Worm (Caenorhabditis elegans) whole organism, L3 larva: Measurements from ENCODE around the gene srx-102.

Source experiments
- R02D3.7 ChIP-seq: fragments of 150-350 bp; optimal IDR thresholded peaks from 2 replicates; lab custom pipeline; 2014; ENCODE audit warnings: missing biosample characterization, missing genetic modification characterization
- ZK546.5 ChIP-seq: sonication (generic microtip); optimal IDR thresholded peaks from 2 replicates; lab custom pipeline; 2017; ENCODE audit warnings: missing biosample characterization, missing genetic modification characterization
- aly-2 ChIP-seq: fragments of 150-350 bp; optimal IDR thresholded peaks from 2 replicates; lab custom pipeline; 2014; ENCODE audit warnings: missing biosample characterization, missing genetic modification characterization
- ama-1 ChIP-seq: fragments of 150-350 bp; optimal IDR thresholded peaks from 2 replicates; lab custom pipeline; 2018
- ceh-16 ChIP-seq: sonication (generic microtip); optimal IDR thresholded peaks from 2 replicates; lab custom pipeline; 2017; ENCODE audit warnings: missing biosample characterization, missing genetic modification characterization
- ceh-28 ChIP-seq: fragments of 150-350 bp; optimal IDR thresholded peaks from 2 replicates; lab custom pipeline; 2014; ENCODE audit warnings: missing biosample characterization, missing genetic modification reagents, missing genetic modification characterization
- ceh-82 ChIP-seq: fragments of 150-350 bp; optimal IDR thresholded peaks from 2 replicates; lab custom pipeline; 2014; ENCODE audit warnings: missing biosample characterization, missing genetic modification characterization
- egl-27 ChIP-seq: sonication (generic microtip); optimal IDR thresholded peaks from 4 replicates; lab custom pipeline; 2017; ENCODE audit warnings: missing biosample characterization, missing genetic modification reagents, missing genetic modification characterization
- egl-5 ChIP-seq: fragments of 150-350 bp; optimal IDR thresholded peaks from 2 replicates; lab custom pipeline; 2017; ENCODE audit warnings: missing biosample characterization, missing genetic modification reagents, missing genetic modification characterization, inconsistent platforms
- elt-2 ChIP-seq: sonication (generic microtip); optimal IDR thresholded peaks from 2 replicates; lab custom pipeline; 2016; ENCODE audit warnings: missing genetic modification reagents, mild to moderate bottlenecking, missing genetic modification characterization, missing compliant biosample characterization
- elt-3 ChIP-seq, 3 experiments: fragments of 150-350 bp in 1 of 3; sonication (generic microtip) in 2 of 3; optimal IDR thresholded peaks; 2 replicates in 2 of 3; 4 replicates in 1 of 3; lab custom pipeline; 2014 to 2017; ENCODE audit warnings: missing biosample characterization in 3 of 3, missing genetic modification characterization in 3 of 3
- eor-1 ChIP-seq, 2 experiments: fragments of 150-350 bp; optimal IDR thresholded peaks; 2 replicates each; lab custom pipeline; 2014 to 2018; ENCODE audit warnings: missing biosample characterization in 2 of 2, missing genetic modification characterization in 2 of 2
- fkh-2 ChIP-seq: fragments of 150-350 bp; optimal IDR thresholded peaks from 2 replicates; lab custom pipeline; 2014; ENCODE audit warnings: missing biosample characterization, missing genetic modification reagents, missing genetic modification characterization
- fos-1 ChIP-seq: fragments of 150-350 bp; optimal IDR thresholded peaks from 2 replicates; lab custom pipeline; 2014; ENCODE audit warnings: missing biosample characterization, missing genetic modification characterization
- hmg-11 ChIP-seq: sonication (generic microtip); optimal IDR thresholded peaks from 2 replicates; lab custom pipeline; 2016; ENCODE audit warnings: missing genetic modification characterization, missing compliant biosample characterization
- jun-1 ChIP-seq: fragments of 150-350 bp; optimal IDR thresholded peaks from 2 replicates; lab custom pipeline; 2014; ENCODE audit warnings: missing biosample characterization, missing genetic modification reagents, missing genetic modification characterization
- lin-39 ChIP-seq: fragments of 150-350 bp; optimal IDR thresholded peaks from 2 replicates; lab custom pipeline; 2018; ENCODE audit warnings: missing biosample characterization, missing genetic modification reagents, missing genetic modification characterization
- lsy-12 ChIP-seq: sonication (generic microtip); optimal IDR thresholded peaks from 2 replicates; lab custom pipeline; 2016; ENCODE audit warnings: mild to moderate bottlenecking, missing genetic modification characterization, missing compliant biosample characterization
- mdl-1 ChIP-seq: fragments of 150-350 bp; optimal IDR thresholded peaks from 2 replicates; lab custom pipeline; 2014; ENCODE audit warnings: missing biosample characterization, missing genetic modification characterization
- nfya-1 ChIP-seq: sonication (generic microtip); optimal IDR thresholded peaks from 2 replicates; lab custom pipeline; 2017; ENCODE audit warnings: missing genetic modification characterization, mild to moderate bottlenecking, missing compliant biosample characterization, antibody characterized with exemption, moderate library complexity; ENCODE audit not compliant: insufficient read depth
- nhr-11 ChIP-seq: fragments of 150-350 bp; optimal IDR thresholded peaks from 2 replicates; lab custom pipeline; 2014; ENCODE audit warnings: missing biosample characterization, missing genetic modification characterization
- nhr-12 ChIP-seq: fragments of 150-350 bp; optimal IDR thresholded peaks from 2 replicates; lab custom pipeline; 2014; ENCODE audit warnings: missing biosample characterization, missing genetic modification characterization
- nhr-23 ChIP-seq: fragments of 150-350 bp; optimal IDR thresholded peaks from 2 replicates; lab custom pipeline; 2014; ENCODE audit warnings: missing biosample characterization, missing genetic modification reagents, missing genetic modification characterization
- nhr-237 ChIP-seq: fragments of 150-350 bp; optimal IDR thresholded peaks from 2 replicates; lab custom pipeline; 2014; ENCODE audit warnings: missing biosample characterization, missing genetic modification characterization
- nhr-25 ChIP-seq: sonication (generic microtip); optimal IDR thresholded peaks from 2 replicates; lab custom pipeline; 2017; ENCODE audit warnings: missing biosample characterization, missing genetic modification characterization
- nhr-43 ChIP-seq: sonication (generic microtip); optimal IDR thresholded peaks from 2 replicates; lab custom pipeline; 2016; ENCODE audit warnings: mild to moderate bottlenecking, missing genetic modification characterization, missing compliant biosample characterization; ENCODE audit not compliant: poor library complexity, severe bottlenecking
- nhr-67 ChIP-seq: fragments of 150-350 bp; optimal IDR thresholded peaks from 2 replicates; lab custom pipeline; 2014; ENCODE audit warnings: missing biosample characterization, missing genetic modification characterization
- nhr-76 ChIP-seq: fragments of 150-350 bp; sonication (generic microtip); optimal IDR thresholded peaks from 5 replicates; lab custom pipeline; 2014; ENCODE audit warnings: missing biosample characterization, missing genetic modification characterization
- nhr-77 ChIP-seq: fragments of 150-350 bp; optimal IDR thresholded peaks from 2 replicates; lab custom pipeline; 2014; ENCODE audit warnings: missing biosample characterization, missing genetic modification characterization
- pqm-1 ChIP-seq: fragments of 150-350 bp; optimal IDR thresholded peaks from 2 replicates; lab custom pipeline; 2017; ENCODE audit warnings: missing biosample characterization, missing genetic modification characterization, inconsistent platforms
- sea-2 ChIP-seq: fragments of 150-350 bp; sonication (generic microtip); optimal IDR thresholded peaks from 4 replicates; lab custom pipeline; 2014; ENCODE audit warnings: missing biosample characterization, missing genetic modification reagents, missing genetic modification characterization
- skn-1 ChIP-seq: fragments of 150-350 bp; optimal IDR thresholded peaks from 2 replicates; lab custom pipeline; 2014; ENCODE audit warnings: missing biosample characterization, missing genetic modification characterization
- tbx-2 ChIP-seq: sonication (generic microtip); optimal IDR thresholded peaks from 2 replicates; lab custom pipeline; 2016; ENCODE audit warnings: mild to moderate bottlenecking, missing genetic modification characterization, missing compliant biosample characterization
- unc-39 ChIP-seq: sonication (generic microtip); optimal IDR thresholded peaks from 4 replicates; lab custom pipeline; 2017; ENCODE audit warnings: missing biosample characterization, missing genetic modification characterization
- unc-62 ChIP-seq: fragments of 150-350 bp; sonication (generic microtip); optimal IDR thresholded peaks from 4 replicates; lab custom pipeline; 2014; ENCODE audit warnings: missing biosample characterization, missing genetic modification reagents, missing genetic modification characterization
- zag-1 ChIP-seq: fragments of 150-350 bp; optimal IDR thresholded peaks from 2 replicates; lab custom pipeline; 2014; ENCODE audit warnings: missing biosample characterization, missing genetic modification characterization
- ztf-11 ChIP-seq: fragments of 150-350 bp; optimal IDR thresholded peaks from 2 replicates; lab custom pipeline; 2014; ENCODE audit warnings: missing biosample characterization, missing genetic modification characterization
- ztf-4 ChIP-seq: fragments of 150-350 bp; optimal IDR thresholded peaks from 2 replicates; lab custom pipeline; 2014; ENCODE audit warnings: missing biosample characterization, missing genetic modification characterization

srx-102 gene

ce11 chrII:3716961-3717360 lies 22.4 kb upstream of the srx-102 start, which contains the start of gene fbxc-52:
Gene fbxc-52 (plus strand): TSS chrII:3717261.
- TF ChIP-seq nhr-25 (peak; percentile 45), eor-1 (tag; optimal IDR thresholded peaks at IDR 0.05; lab: Kevin White, UChicago) (no peak)
- TF ChIP-seq, all 47 proteins: peak for 1

DNA sequence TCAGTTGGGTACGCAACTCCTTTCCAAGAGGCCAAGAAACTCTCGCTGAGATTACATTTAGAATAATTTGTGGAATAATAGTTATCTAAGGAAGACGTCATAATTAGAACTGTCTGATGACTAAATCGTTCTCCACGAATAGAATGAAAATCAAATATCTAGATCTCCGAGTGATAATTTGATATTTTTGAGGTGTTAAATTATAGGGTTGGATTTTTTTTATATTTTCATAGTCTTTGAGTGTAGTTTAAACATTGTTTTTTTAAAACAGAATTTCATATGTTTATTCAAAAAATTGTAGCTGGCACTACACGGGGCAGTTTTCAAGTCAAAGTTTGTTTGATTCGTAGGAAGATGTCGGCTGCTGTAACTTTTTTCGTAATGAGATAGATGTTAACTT lies 21.9 kb upstream of the srx-102 start, which contains the start of gene srh-99:
Gene srh-99 (minus strand): TSS at position 101 of the 400 bp plus-strand sequence.
- no peak for TF ChIP-seq egl-5
- no peak for TF ChIP-seq ceh-16 (tag; lab: Kevin White, UChicago)

DNA sequence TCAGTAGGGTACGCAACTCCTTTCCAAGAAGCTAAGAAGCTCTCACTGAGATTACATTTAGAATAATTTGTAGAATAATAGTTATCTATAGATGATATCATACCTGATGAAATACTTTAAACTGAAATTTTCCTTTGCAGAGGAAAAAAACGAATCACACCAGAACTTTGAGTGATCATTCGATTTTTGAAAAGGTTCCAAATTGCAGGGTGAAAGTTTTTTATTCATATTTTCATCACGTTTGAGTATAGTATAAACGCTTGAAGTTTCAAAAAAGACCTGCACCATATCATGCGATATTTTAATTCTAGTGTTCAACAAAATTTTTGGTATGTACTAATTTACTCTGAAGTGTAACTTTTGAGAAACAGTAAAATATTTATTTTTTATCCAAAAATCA lies 20.0 kb upstream of the srx-102 start, which contains the start of gene srh-100:
Gene srh-100 (minus strand): TSS at position 101 of the 400 bp plus-strand sequence.
- TF ChIP-seq jun-1 (no peak), hmg-11 (no peak), lin-39 (tag; lab: Kevin White, UChicago) (no peak), nhr-237 (tag; lab: Kevin White, UChicago) (no peak), R02D3.7 (tag; lab: Kevin White, UChicago) (no peak)

ce11 chrII:3711047-3711446 lies 16.5 kb upstream of the srx-102 start, which contains the start of gene fbxc-53:
Gene fbxc-53 (plus strand): TSS chrII:3711291.
- TF ChIP-seq ceh-82 (tag; lab: Kevin White, UChicago) (no peak), pqm-1 (tag; lab: Kevin White, UChicago) (no peak), elt-2 (tag; lab: Kevin White, UChicago) (no peak), ztf-4 (tag; lab: Kevin White, UChicago) (no peak), nfya-1 (tag; lab: Kevin White, UChicago) (no peak), ceh-16 (tag; lab: Kevin White, UChicago) (no peak), lsy-12 (tag; lab: Kevin White, UChicago) (no peak), nhr-12 (tag; lab: Kevin White, UChicago) (no peak), R02D3.7 (tag; lab: Kevin White, UChicago) (no peak), nhr-77 (tag; lab: Kevin White, UChicago) (no peak), ama-1 (lab: Kevin White, UChicago) (no peak), lin-39 (tag; lab: Kevin White, UChicago) (no peak), ztf-11 (tag; lab: Kevin White, UChicago) (no peak), egl-5 (no peak)

DNA sequence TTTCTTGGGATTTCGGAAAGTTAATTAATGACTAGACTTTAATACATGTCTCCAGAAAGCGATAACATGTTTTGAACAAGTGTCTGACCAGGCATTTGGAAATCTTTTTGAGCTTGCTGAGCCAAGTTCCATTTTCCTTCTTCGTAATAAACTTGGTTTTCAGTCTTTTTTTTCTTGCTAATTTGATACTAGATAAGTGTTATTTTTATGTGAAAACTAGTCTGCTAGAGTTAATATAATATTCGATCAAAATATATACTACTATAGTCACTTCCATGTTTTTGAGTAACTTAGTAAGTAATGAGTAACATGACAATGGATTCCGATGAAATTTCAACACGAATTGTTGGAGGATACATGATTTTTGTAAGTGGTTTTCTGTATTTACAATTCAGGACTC lies 14.7 kb upstream of the srx-102 start, which contains the start of gene srx-110:
Gene srx-110 (plus strand): TSS at position 301 of the 400 bp plus-strand sequence.
- no peak for TF ChIP-seq tbx-2 (tag; lab: Kevin White, UChicago)
- no peak for TF ChIP-seq ceh-28 (tag; lab: Kevin White, UChicago)
- TF ChIP-seq nhr-25: no peak
- no peak for TF ChIP-seq hmg-11
- no peak for TF ChIP-seq ztf-11 (tag; lab: Kevin White, UChicago)
- no peak for TF ChIP-seq nhr-43 (tag; lab: Kevin White, UChicago)
- no peak for TF ChIP-seq unc-39
- TF ChIP-seq nhr-76: no peak
- no peak for TF ChIP-seq nhr-237 (tag; lab: Kevin White, UChicago)
- TF ChIP-seq mdl-1 (tag; lab: Kevin White, UChicago): no peak
- no peak for TF ChIP-seq pqm-1 (tag; lab: Kevin White, UChicago)
- no peak for TF ChIP-seq zag-1 (tag; lab: Kevin White, UChicago)
- no peak for TF ChIP-seq elt-3 (tag; optimal IDR thresholded peaks at IDR 0.05; lab: Kevin White, UChicago)
- no peak for TF ChIP-seq nhr-23 (tag; lab: Kevin White, UChicago)
- no peak for TF ChIP-seq lsy-12 (tag; lab: Kevin White, UChicago)
- no peak for TF ChIP-seq egl-5
- TF ChIP-seq elt-2 (tag; lab: Kevin White, UChicago): no peak
- TF ChIP-seq nhr-11 (tag; lab: Kevin White, UChicago): no peak

- TF ChIP-seq skn-1 (no peak), fkh-2 (no peak), unc-62 (GFP tag; lab: Kevin White, UChicago) (no peak), R02D3.7 (tag; lab: Kevin White, UChicago) (no peak), aly-2 (tag; lab: Kevin White, UChicago) (no peak), sea-2 (no peak), nhr-77 (tag; lab: Kevin White, UChicago) (no peak), nhr-76 (no peak), fos-1 (tag; lab: Kevin White, UChicago) (no peak), pqm-1 (tag; lab: Kevin White, UChicago) (no peak), ZK546.5 (no peak), nhr-237 (tag; lab: Kevin White, UChicago) (no peak), nhr-12 (tag; lab: Kevin White, UChicago) (no peak), ceh-28 (tag; lab: Kevin White, UChicago) (no peak), elt-2 (tag; lab: Kevin White, UChicago) (no peak), ztf-11 (tag; lab: Kevin White, UChicago) (no peak), nhr-67 (tag; lab: Kevin White, UChicago) (no peak), egl-27 (tag; lab: Kevin White, UChicago) (no peak)
These were observed 10.8 kb upstream of the srx-102 start, which contains the start of gene srx-108 for ce11 chrII:3705320-3705719. Gene srx-108 (plus strand): TSS chrII:3705620.
